Worm (Caenorhabditis elegans) whole organism, midembryonic: ENCODE data around the gene C04E12.2.

Source experiments
- T22C8.4 ChIP-seq: fragments of 200-800 bp; sonication (Bioruptor generic); IDR thresholded peaks from 2 replicates; pipeline ENCODE4 v1.3.6; 2022; ENCODE audit warnings: missing genetic modification characterization, missing compliant biosample characterization
- cog-1 ChIP-seq: sonication (generic microtip); optimal IDR thresholded peaks from 2 replicates; lab custom pipeline; 2016; ENCODE audit warnings: missing genetic modification characterization, missing compliant biosample characterization
- flt-1 ChIP-seq: fragments of 200-800 bp; sonication (Bioruptor generic); IDR thresholded peaks from 2 replicates; pipeline ENCODE4 v1.3.6; 2022; ENCODE audit warnings: missing genetic modification characterization, missing compliant biosample characterization
- ref-1 ChIP-seq: fragments of 200-800 bp; sonication (Bioruptor generic); conservative IDR thresholded peaks from 2 replicates; pipeline ENCODE4 v1.3.6; 2022; ENCODE audit warnings: missing genetic modification reagents, missing genetic modification characterization, missing compliant biosample characterization
- tab-1 ChIP-seq: fragments of 200-800 bp; sonication (Bioruptor generic); IDR thresholded peaks from 2 replicates; pipeline ENCODE4 v1.3.6; 2022; ENCODE audit warnings: missing genetic modification characterization, missing compliant biosample characterization
- ztf-23 ChIP-seq: fragments of 200-800 bp; sonication (Bioruptor generic); IDR thresholded peaks from 2 replicates; pipeline ENCODE4 v1.3.6; 2022; ENCODE audit warnings: missing genetic modification reagents, missing genetic modification characterization, missing compliant biosample characterization

DNA sequence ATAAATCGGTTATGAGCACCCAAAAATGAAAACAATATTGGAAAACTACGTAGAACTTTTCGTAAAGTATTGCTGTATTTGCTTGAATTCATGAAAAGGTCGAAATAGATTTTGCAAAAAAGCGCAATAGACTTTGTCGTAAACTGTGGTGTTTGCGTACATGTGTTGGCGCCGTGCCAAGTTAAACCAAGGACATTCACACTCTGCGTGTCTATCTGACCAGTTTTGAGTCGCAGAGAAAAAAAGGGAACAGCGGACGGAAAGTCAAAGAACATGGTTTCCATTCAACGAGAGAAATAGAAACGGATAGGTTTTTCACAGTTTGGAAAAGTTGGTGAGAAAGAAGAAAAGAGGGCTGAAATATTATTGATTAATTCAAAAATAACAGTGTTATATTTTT lies 23.1 kb downstream of the C04E12.2 start:
- TF ChIP-seq cog-1 (tag; lab: Kevin White, UChicago) (no peak), ztf-23 (GFP tag; lab: Robert Waterston, UW) (no peak), flt-1 (no peak), T22C8.4 (GFP tag; lab: Robert Waterston, UW) (no peak), ref-1 (GFP tag; lab: Robert Waterston, UW) (no peak), tab-1 (GFP tag; lab: Robert Waterston, UW) (no peak)
